Worm (Caenorhabditis elegans) whole organism, midembryonic: ENCODE measurements around the gene T03F6.9.

ENCODE experiments used
- T22C8.4 ChIP-seq: fragments of 200-800 bp; sonication (Bioruptor generic); IDR thresholded peaks from 2 replicates; pipeline ENCODE4 v1.3.6; 2022; ENCODE audit warnings: missing genetic modification characterization, missing compliant biosample characterization
- cog-1 ChIP-seq: sonication (generic microtip); optimal IDR thresholded peaks from 2 replicates; lab custom pipeline; 2016; ENCODE audit warnings: missing genetic modification characterization, missing compliant biosample characterization
- flt-1 ChIP-seq: fragments of 200-800 bp; sonication (Bioruptor generic); IDR thresholded peaks from 2 replicates; pipeline ENCODE4 v1.3.6; 2022; ENCODE audit warnings: missing genetic modification characterization, missing compliant biosample characterization
- klf-2 ChIP-seq: fragments of 200-800 bp; sonication (Bioruptor generic); conservative IDR thresholded peaks from 2 replicates; pipeline ENCODE4 v1.3.6; 2022; ENCODE audit warnings: missing genetic modification reagents, missing genetic modification characterization, missing compliant biosample characterization
- med-1 ChIP-seq: sonication (generic microtip); optimal IDR thresholded peaks from 2 replicates; lab custom pipeline; 2017; ENCODE audit warnings: missing genetic modification characterization, mild to moderate bottlenecking, missing compliant biosample characterization, antibody characterized with exemption, missing genetic modification reagents; ENCODE audit not compliant: insufficient read depth
- ref-1 ChIP-seq: fragments of 200-800 bp; sonication (Bioruptor generic); conservative IDR thresholded peaks from 2 replicates; pipeline ENCODE4 v1.3.6; 2022; ENCODE audit warnings: missing genetic modification reagents, missing genetic modification characterization, missing compliant biosample characterization
- tab-1 ChIP-seq: fragments of 200-800 bp; sonication (Bioruptor generic); IDR thresholded peaks from 2 replicates; pipeline ENCODE4 v1.3.6; 2022; ENCODE audit warnings: missing genetic modification characterization, missing compliant biosample characterization
- ztf-23 ChIP-seq: fragments of 200-800 bp; sonication (Bioruptor generic); IDR thresholded peaks from 2 replicates; pipeline ENCODE4 v1.3.6; 2022; ENCODE audit warnings: missing genetic modification reagents, missing genetic modification characterization, missing compliant biosample characterization
- ztf-29 ChIP-seq: fragments of 200-800 bp; sonication (Bioruptor generic); IDR thresholded peaks from 2 replicates; pipeline ENCODE4 v1.3.6; 2022; ENCODE audit warnings: missing genetic modification reagents, missing genetic modification characterization, missing compliant biosample characterization

The T03F6.9 gene

DNA sequence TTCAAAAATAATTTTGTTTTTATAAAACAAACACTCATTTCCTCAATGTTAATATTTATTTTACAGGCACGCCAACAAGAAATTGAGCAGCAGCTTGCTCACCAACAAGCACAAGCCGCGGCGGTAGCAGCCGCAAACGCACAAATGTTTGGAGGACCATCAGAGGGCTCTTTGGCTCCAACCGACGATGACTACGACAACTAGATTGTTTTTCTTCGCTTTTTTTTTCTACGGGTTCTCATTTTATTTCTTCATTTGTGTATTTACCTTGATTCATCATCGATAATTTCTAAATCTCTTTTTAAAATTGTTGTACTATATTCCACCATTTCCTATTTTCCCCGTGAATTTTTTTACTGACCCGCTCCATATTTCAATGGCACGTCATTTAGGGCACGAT lies 27.8 kb downstream of the T03F6.9 start, which contains the start of gene ife-1:
TSS of gene ife-1 (plus strand) at position 301 of the 400 bp plus-strand sequence.
- TF ChIP-seq tab-1 (GFP tag; lab: Robert Waterston, UW) (no peak), ref-1 (GFP tag; lab: Robert Waterston, UW) (no peak), klf-2 (no peak), flt-1 (GFP tag; lab: Robert Waterston, UW) (no peak), ztf-23 (no peak), T22C8.4 (no peak), cog-1 (no peak), med-1 (no peak), ztf-29 (GFP tag; lab: Robert Waterston, UW) (no peak)

ce11 chrIII:13342079-13342734 lies 28.7 kb downstream of the T03F6.9 start, which contains the start of gene dro-1:
Gene dro-1, plus strand, starts transcription at chrIII:13342684.
- TF ChIP-seq T22C8.4 (no peak), flt-1 (GFP tag; lab: Robert Waterston, UW) (no peak), tab-1 (GFP tag; lab: Robert Waterston, UW) (no peak), ref-1 (GFP tag; lab: Robert Waterston, UW) (no peak), ztf-29 (GFP tag; lab: Robert Waterston, UW) (no peak), klf-2 (no peak), ztf-23 (no peak), cog-1 (no peak), med-1 (no peak)

DNA sequence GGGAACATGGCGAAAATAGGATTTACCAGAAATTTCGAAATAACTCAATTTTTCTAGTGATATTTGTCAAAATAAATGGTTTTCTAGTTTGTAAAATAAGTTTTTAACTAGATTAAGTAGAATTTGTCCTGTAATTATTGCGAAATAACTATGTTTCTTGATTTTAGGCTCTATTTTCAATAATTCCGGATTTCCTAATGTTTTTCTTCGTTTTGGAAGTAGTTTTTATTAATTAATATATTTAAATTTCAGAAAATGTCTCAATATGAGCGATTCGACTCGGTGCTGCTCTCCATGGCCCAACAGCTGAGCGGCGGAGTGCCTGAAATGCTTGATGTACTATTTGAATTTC lies 29.6 kb downstream of the T03F6.9 start, which contains the start of gene nud-1:
TSS of gene nud-1 (plus strand) at position 253 of the 352 bp plus-strand sequence.
- TF ChIP-seq ztf-29 (GFP tag; lab: Robert Waterston, UW) (no peak), flt-1 (GFP tag; lab: Robert Waterston, UW) (no peak), cog-1 (no peak), med-1 (no peak), tab-1 (GFP tag; lab: Robert Waterston, UW) (no peak), klf-2 (no peak), ztf-23 (no peak), T22C8.4 (no peak), ref-1 (GFP tag; lab: Robert Waterston, UW) (no peak)

ce11 chrIII:13340504-13341274 lies 30.2 kb downstream of the T03F6.9 start:
- 0 out of 2 replicates have a peak, but pooled peaks have one; percentile 10 for TF ChIP-seq T22C8.4
- TF ChIP-seq flt-1 (GFP tag; lab: Robert Waterston, UW), result no peak
- TF ChIP-seq ztf-23, result 0 out of 2 replicates have a peak, but pooled peaks have one; percentile 33

DNA sequence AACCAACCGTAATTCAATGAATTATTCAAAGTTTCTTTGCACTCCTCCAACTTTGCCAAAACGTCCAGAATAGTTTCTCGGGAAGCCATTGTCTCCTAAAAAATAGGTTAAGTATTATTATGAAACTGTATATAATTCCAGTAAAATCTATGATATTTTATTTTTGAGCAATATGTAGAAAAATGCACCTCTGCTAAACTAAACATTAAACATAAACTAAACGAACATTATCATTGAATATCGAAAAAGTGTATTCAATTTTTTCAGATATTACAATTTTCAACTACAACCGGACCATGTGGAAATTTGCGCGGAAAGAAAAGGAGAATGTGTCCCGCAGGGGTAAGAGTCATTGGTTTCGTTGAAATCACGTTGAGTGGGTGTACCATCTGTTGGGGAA lies 31.2 kb downstream of the T03F6.9 start, which contains the start of gene F53A2.3:
TSS of gene F53A2.3 (minus strand) at position 101 of the 400 bp plus-strand sequence.
- no peak for TF ChIP-seq flt-1 (GFP tag; lab: Robert Waterston, UW)

DNA sequence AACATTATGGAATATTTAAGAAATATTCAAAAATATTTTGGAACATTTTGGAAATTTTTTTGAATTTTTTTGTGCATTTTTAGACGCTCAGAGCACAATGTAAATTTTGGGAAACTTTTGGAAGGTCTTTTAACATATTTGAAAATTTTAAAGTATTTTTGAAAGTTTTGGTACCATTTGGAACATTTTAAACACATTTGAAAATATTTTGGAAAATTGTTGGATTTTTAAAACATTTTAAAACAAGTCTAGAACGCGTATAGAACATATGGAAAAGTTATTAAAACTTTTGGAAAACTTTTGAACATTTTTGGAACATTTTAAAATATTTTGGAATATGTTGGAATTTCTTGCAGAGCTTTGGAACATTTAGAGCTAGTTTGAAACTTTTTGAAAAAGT lies 37.1 kb downstream of the T03F6.9 start, which contains the start of gene sdz-20:
TSS of gene sdz-20 (plus strand) at position 301 of the 400 bp plus-strand sequence.
- TF ChIP-seq flt-1 (GFP tag; lab: Robert Waterston, UW), result no peak
- TF ChIP-seq klf-2, result no peak
- TF ChIP-seq T22C8.4, result no peak
- no peak for TF ChIP-seq ztf-29 (GFP tag; lab: Robert Waterston, UW)
- no peak for TF ChIP-seq ref-1 (GFP tag; lab: Robert Waterston, UW)
- TF ChIP-seq tab-1 (GFP tag; lab: Robert Waterston, UW), result no peak
- TF ChIP-seq ztf-23, result no peak
- no peak for TF ChIP-seq cog-1
- TF ChIP-seq med-1, result no peak

DNA sequence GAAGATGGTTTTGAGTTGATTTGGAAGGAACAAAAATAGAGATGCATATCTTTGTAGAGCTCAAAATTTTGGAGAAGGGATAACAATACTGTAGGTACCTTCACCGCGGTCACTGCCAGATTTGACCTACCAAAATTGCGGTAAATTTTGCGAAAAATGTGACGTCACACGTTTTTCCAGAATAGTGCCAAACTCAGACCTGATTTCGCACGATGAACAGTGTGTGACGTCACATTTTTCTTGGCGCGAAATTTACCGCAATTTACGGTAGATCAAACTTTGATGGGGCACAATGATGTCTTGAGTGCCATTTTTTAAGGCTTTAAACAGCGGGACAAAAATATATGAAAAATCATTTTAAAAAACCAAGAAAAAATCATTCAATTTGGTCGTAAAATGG lies 42.0 kb downstream of the T03F6.9 start:
- TF ChIP-seq med-1 (no peak), ref-1 (GFP tag; lab: Robert Waterston, UW) (no peak), cog-1 (no peak), ztf-23 (no peak), klf-2 (no peak), T22C8.4 (no peak), ztf-29 (GFP tag; lab: Robert Waterston, UW) (no peak), flt-1 (GFP tag; lab: Robert Waterston, UW) (no peak), tab-1 (GFP tag; lab: Robert Waterston, UW) (no peak)

ce11 chrIII:13324739-13325138 lies 46.1 kb downstream of the T03F6.9 start, which contains the start of gene F53A2.1:
Gene F53A2.1, minus strand, starts transcription at chrIII:13324839.
- TF ChIP-seq ztf-29 (GFP tag; lab: Robert Waterston, UW), result no peak
- TF ChIP-seq ref-1 (GFP tag; lab: Robert Waterston, UW), result no peak
- no peak for TF ChIP-seq cog-1
- TF ChIP-seq med-1, result no peak
- TF ChIP-seq tab-1 (GFP tag; lab: Robert Waterston, UW), result no peak
- no peak for TF ChIP-seq klf-2
- TF ChIP-seq T22C8.4, result no peak
- no peak for TF ChIP-seq ztf-23
- no peak for TF ChIP-seq flt-1 (GFP tag; lab: Robert Waterston, UW)

DNA sequence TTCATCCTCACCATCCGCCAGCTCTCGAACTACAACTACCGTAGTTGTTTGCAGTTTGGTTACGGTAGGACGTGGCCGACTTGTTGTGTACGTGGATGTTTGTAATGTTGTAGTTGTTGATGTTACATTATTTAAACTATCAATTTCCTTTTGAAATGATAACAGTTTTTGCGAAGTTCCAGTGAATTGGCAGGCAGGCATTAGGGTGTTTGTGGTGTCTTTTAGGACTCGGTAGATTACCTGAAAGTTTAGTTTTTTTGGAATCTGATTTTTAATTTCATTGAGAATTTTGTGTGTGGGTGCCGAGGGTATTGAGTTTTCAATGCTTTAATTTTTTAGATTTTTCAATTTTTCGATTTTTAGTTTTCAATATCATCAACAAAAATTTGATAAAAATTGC lies 48.3 kb downstream of the T03F6.9 start, which contains the start of gene F53A2.11:
TSS of gene F53A2.11 (minus strand) at position 101 of the 400 bp plus-strand sequence.
- TF ChIP-seq med-1, result no peak
- TF ChIP-seq tab-1 (GFP tag; lab: Robert Waterston, UW), result no peak
- TF ChIP-seq T22C8.4, result no peak
- TF ChIP-seq cog-1, result no peak
- TF ChIP-seq ztf-29 (GFP tag; lab: Robert Waterston, UW), result no peak
